Fruit fly (Drosophila melanogaster) whole organism, prepupa: ENCODE data around the gene Ctr1B.

Experiments used
- CG10669 ChIP-seq: fragments of 200-800 bp; sonication (Bioruptor generic); optimal IDR thresholded peaks from 3 replicates; lab custom pipeline; 2018; ENCODE audit warnings: missing biosample characterization, mild to moderate bottlenecking, missing genetic modification characterization, moderate library complexity
- CG11294 ChIP-seq: fragments of 200-800 bp; sonication (Bioruptor generic); IDR thresholded peaks from 2 replicates; pipeline ENCODE4 v1.3.6; 2022; ENCODE audit warnings: missing biosample characterization, missing genetic modification characterization
- CG11762 ChIP-seq: fragments of 200-800 bp; sonication (Bioruptor generic); optimal IDR thresholded peaks from 3 replicates; lab custom pipeline; 2016; ENCODE audit warnings: missing biosample characterization, missing genetic modification characterization; ENCODE audit not compliant: insufficient read depth
- CG3032 ChIP-seq: fragments of 200-800 bp; optimal IDR thresholded peaks from 2 replicates; lab custom pipeline; 2019; ENCODE audit warnings: missing biosample characterization, mild to moderate bottlenecking, missing genetic modification characterization, moderate library complexity
- CG32006 ChIP-seq: fragments of 200-800 bp; sonication (Bioruptor generic); optimal IDR thresholded peaks from 3 replicates; lab custom pipeline; 2017; ENCODE audit warnings: missing biosample characterization, mild to moderate bottlenecking, missing genetic modification characterization
- CG34406 ChIP-seq: fragments of 200-800 bp; sonication (Bioruptor generic); optimal IDR thresholded peaks from 3 replicates; lab custom pipeline; 2016; ENCODE audit warnings: missing biosample characterization, missing genetic modification characterization
- CG3919 ChIP-seq: fragments of 200-800 bp; sonication (Bioruptor generic); optimal IDR thresholded peaks from 3 replicates; lab custom pipeline; 2016; ENCODE audit warnings: missing biosample characterization, missing genetic modification characterization
- CG6163 ChIP-seq: fragments of 200-800 bp; sonication (Bioruptor generic); IDR thresholded peaks from 3 replicates; pipeline ENCODE4 v1.3.6; 2022; ENCODE audit warnings: missing biosample characterization, missing genetic modification characterization
- CG6276 ChIP-seq: fragments of 200-800 bp; sonication (Bioruptor generic); optimal IDR thresholded peaks from 2 replicates; lab custom pipeline; 2017; ENCODE audit warnings: missing biosample characterization, mild to moderate bottlenecking, missing genetic modification characterization
- CG6808 ChIP-seq: fragments of 200-800 bp; sonication (Bioruptor generic); optimal IDR thresholded peaks from 3 replicates; lab custom pipeline; 2017; ENCODE audit warnings: missing biosample characterization, missing genetic modification characterization, mild to moderate bottlenecking, moderate library complexity, missing genetic modification reagents
- CG6854 ChIP-seq: fragments of 200-800 bp; sonication (Bioruptor generic); optimal IDR thresholded peaks from 2 replicates; lab custom pipeline; 2017; ENCODE audit warnings: missing biosample characterization, mild to moderate bottlenecking, missing genetic modification characterization
- CG7368 ChIP-seq: fragments of 200-800 bp; sonication (Bioruptor generic); optimal IDR thresholded peaks from 3 replicates; lab custom pipeline; 2016; ENCODE audit warnings: missing biosample characterization, missing genetic modification characterization
- CG8119 ChIP-seq: fragments of 200-800 bp; sonication (Bioruptor generic); IDR thresholded peaks from 3 replicates; pipeline ENCODE4 v1.3.6; 2022; ENCODE audit warnings: missing biosample characterization, missing genetic modification characterization
- CG8632 ChIP-seq: fragments of 200-800 bp; sonication (Bioruptor generic); optimal IDR thresholded peaks from 3 replicates; lab custom pipeline; 2016; ENCODE audit warnings: missing biosample characterization, missing genetic modification characterization
- CG9139 ChIP-seq: fragments of 200-800 bp; sonication (Bioruptor generic); optimal IDR thresholded peaks from 3 replicates; lab custom pipeline; 2017; ENCODE audit warnings: missing biosample characterization, mild to moderate bottlenecking, missing genetic modification characterization
- Eip75B ChIP-seq: fragments of 200-800 bp; sonication (Bioruptor generic); optimal IDR thresholded peaks from 3 replicates; lab custom pipeline; 2016; ENCODE audit warnings: missing biosample characterization, missing genetic modification characterization
- Eip78C ChIP-seq: fragments of 200-800 bp; sonication (Bioruptor generic); peaks from one replicate; lab custom pipeline; 2016; ENCODE audit warnings: missing biosample characterization, missing genetic modification characterization
- Ets21C ChIP-seq: fragments of 200-800 bp; sonication (Bioruptor generic); optimal IDR thresholded peaks from 3 replicates; lab custom pipeline; 2016; ENCODE audit warnings: missing biosample characterization, missing genetic modification characterization
- Ets96B ChIP-seq: fragments of 200-800 bp; optimal IDR thresholded peaks from 2 replicates; lab custom pipeline; 2019; ENCODE audit warnings: missing biosample characterization, mild to moderate bottlenecking, missing genetic modification characterization, moderate library complexity
- Gug ChIP-seq: fragments of 200-800 bp; sonication (Bioruptor generic); IDR thresholded peaks from 2 replicates; pipeline ENCODE4 v1.3.6; 2022; ENCODE audit warnings: missing biosample characterization, missing genetic modification characterization
- Hr38 ChIP-seq: sonication (Bioruptor generic); optimal IDR thresholded peaks from 2 replicates; lab custom pipeline; 2016; ENCODE audit warnings: missing biosample characterization, missing genetic modification characterization
- Hr4 ChIP-seq: fragments of 200-800 bp; sonication (Bioruptor generic); optimal IDR thresholded peaks from 3 replicates; lab custom pipeline; 2016; ENCODE audit warnings: missing biosample characterization, missing genetic modification characterization
- Lpt ChIP-seq: fragments of 200-800 bp; sonication (Bioruptor generic); optimal IDR thresholded peaks from 3 replicates; lab custom pipeline; 2016; ENCODE audit warnings: missing biosample characterization, missing genetic modification characterization
- Met ChIP-seq: fragments of 200-800 bp; sonication (Bioruptor generic); optimal IDR thresholded peaks from 3 replicates; lab custom pipeline; 2016; ENCODE audit warnings: missing biosample characterization, missing genetic modification characterization
- Smox ChIP-seq: fragments of 200-800 bp; sonication (Bioruptor generic); optimal IDR thresholded peaks from 3 replicates; lab custom pipeline; 2016; ENCODE audit warnings: missing biosample characterization, missing genetic modification characterization
- Sox15 ChIP-seq: fragments of 200-800 bp; sonication (Bioruptor generic); optimal IDR thresholded peaks from 3 replicates; lab custom pipeline; 2016; ENCODE audit warnings: missing biosample characterization, missing genetic modification characterization
- achi ChIP-seq: fragments of 200-800 bp; sonication (Bioruptor generic); optimal IDR thresholded peaks from 3 replicates; lab custom pipeline; 2016; ENCODE audit warnings: missing biosample characterization, missing genetic modification characterization
- cyc ChIP-seq: fragments of 200-800 bp; sonication (Bioruptor generic); optimal IDR thresholded peaks from 3 replicates; lab custom pipeline; 2016; ENCODE audit warnings: missing biosample characterization, missing genetic modification characterization
- dac ChIP-seq: fragments of 200-800 bp; sonication (Bioruptor generic); optimal IDR thresholded peaks from 2 replicates; lab custom pipeline; 2017; ENCODE audit warnings: missing biosample characterization, mild to moderate bottlenecking, missing genetic modification characterization
- dsx ChIP-seq: fragments of 200-800 bp; optimal IDR thresholded peaks from 3 replicates; lab custom pipeline; 2019; ENCODE audit warnings: missing biosample characterization, mild to moderate bottlenecking, missing genetic modification characterization, moderate library complexity; ENCODE audit not compliant: poor library complexity, severe bottlenecking
- eg ChIP-seq: fragments of 200-800 bp; sonication (Bioruptor generic); IDR thresholded peaks from 3 replicates; pipeline ENCODE4 v1.3.6; 2022; ENCODE audit warnings: missing biosample characterization, missing genetic modification characterization
- fd59A ChIP-seq: fragments of 200-800 bp; sonication (Bioruptor generic); optimal IDR thresholded peaks from 2 replicates; lab custom pipeline; 2017; ENCODE audit warnings: missing biosample characterization, mild to moderate bottlenecking, missing genetic modification characterization, missing genetic modification reagents
- fkh ChIP-seq: fragments of 200-800 bp; sonication (Bioruptor generic); optimal IDR thresholded peaks from 3 replicates; lab custom pipeline; 2017; ENCODE audit warnings: missing biosample characterization, mild to moderate bottlenecking, missing genetic modification characterization, moderate library complexity
- lz ChIP-seq: fragments of 200-800 bp; sonication (Bioruptor generic); optimal IDR thresholded peaks from 3 replicates; lab custom pipeline; 2016; ENCODE audit warnings: missing biosample characterization, missing genetic modification characterization
- net ChIP-seq: fragments of 200-800 bp; sonication (Bioruptor generic); optimal IDR thresholded peaks from 3 replicates; lab custom pipeline; 2016; ENCODE audit warnings: missing biosample characterization, missing genetic modification characterization
- pdm3 ChIP-seq: fragments of 200-800 bp; sonication (Bioruptor generic); optimal IDR thresholded peaks from 3 replicates; lab custom pipeline; 2016; ENCODE audit warnings: missing biosample characterization, missing genetic modification characterization
- salr ChIP-seq, 2 experiments: fragments of 200-800 bp; sonication (Bioruptor generic); optimal IDR thresholded peaks; 3 replicates each; lab custom pipeline; 2016 to 2018; ENCODE audit warnings: missing biosample characterization in 2 of 2, missing genetic modification characterization in 2 of 2, mild to moderate bottlenecking in 1 of 2
- spab ChIP-seq: fragments of 200-800 bp; sonication (Bioruptor generic); optimal IDR thresholded peaks from 2 replicates; lab custom pipeline; 2017; ENCODE audit warnings: missing biosample characterization, mild to moderate bottlenecking, missing genetic modification characterization, missing genetic modification reagents
- ss ChIP-seq, 2 experiments: fragments of 200-800 bp; sonication (Bioruptor generic); optimal IDR thresholded peaks; 2 replicates in 1 of 2; 3 replicates in 1 of 2; lab custom pipeline; 2017 to 2018; ENCODE audit warnings: mild to moderate bottlenecking in 2 of 2, missing biosample characterization in 2 of 2, missing genetic modification characterization in 2 of 2, moderate library complexity in 1 of 2
- svp ChIP-seq: fragments of 200-800 bp; sonication (Bioruptor generic); peaks from one replicate; lab custom pipeline; 2016; ENCODE audit warnings: missing biosample characterization, missing genetic modification characterization
- topi ChIP-seq: fragments of 200-800 bp; sonication (Bioruptor generic); optimal IDR thresholded peaks from 3 replicates; lab custom pipeline; 2016; ENCODE audit warnings: missing biosample characterization, missing genetic modification characterization
- vri ChIP-seq: fragments of 200-800 bp; sonication (Bioruptor generic); optimal IDR thresholded peaks from 3 replicates; lab custom pipeline; 2016; ENCODE audit warnings: missing biosample characterization, mild to moderate bottlenecking, missing genetic modification characterization

The Ctr1B gene

dm6 chr3R:8326884-8327283 lies 9.5 kb downstream of the Ctr1B start:
- TF ChIP-seq fkh = peak; percentile 33
- no peak for TF ChIP-seq CG6276 (GFP tag; lab: Kevin White, UChicago)

dm6 chr3R:8327967-8328789 lies 10.8 kb downstream of the Ctr1B start:
- TF ChIP-seq Smox (GFP tag; lab: Kevin White, UChicago) (no peak), dsx (peak; percentile 93), svp (peak; percentile 62)

- TF ChIP-seq dsx (peak; percentile 54), eg (GFP tag; lab: Robert Waterston, UW) (no peak), svp (peak; percentile 99)
- TF ChIP-seq, all 60 proteins: peak for 2
Observed at dm6 chr3R:8329628-8330027, 12.2 kb downstream of the Ctr1B start.

dm6 chr3R:8333768-8334470 lies 16.5 kb downstream of the Ctr1B start, which contains the start of gene Poxm:
Gene Poxm, minus strand, starts transcription at chr3R:8333792.
- TF ChIP-seq pdm3 (GFP tag; lab: Kevin White, UChicago) (peak; percentile 96), CG7368 (peak; percentile 93), dsx (peak; percentile 95), achi (GFP tag; lab: Kevin White, UChicago) (peak; percentile 96), CG6163 (GFP tag; lab: Robert Waterston, UW) (peak; percentile 88), CG6854 (GFP tag; lab: Kevin White, UChicago) (peak; percentile 85), CG3919 (peak; percentile 98), svp (peak; percentile 96), Hr4 (GFP tag; lab: Kevin White, UChicago) (peak; percentile 97), Gug (peak; percentile 92), Ets96B (tag; lab: Kevin White, UChicago) (peak; percentile 96), dac (GFP tag; lab: Kevin White, UChicago) (peak; percentile 95), Met (GFP tag; lab: Kevin White, UChicago) (peak; percentile 91), CG6808 (peak; percentile 97), CG8119 (GFP tag; lab: Robert Waterston, UW) (peak; percentile 97), cyc (GFP tag; lab: Kevin White, UChicago) (peak; percentile 93), CG11762 (GFP tag; lab: Kevin White, UChicago) (peak; percentile 94), Hr38 (GFP tag; lab: Kevin White, UChicago) (no peak), salr (GFP tag; optimal IDR thresholded peaks at IDR 0.05; lab: Kevin White, UChicago) (peak; percentile 72 to 98), Sox15 (GFP tag; lab: Kevin White, UChicago) (peak; percentile 95), CG32006 (GFP tag; lab: Kevin White, UChicago) (peak; percentile 99), fd59A (peak; percentile 96), fkh (peak; percentile 78), ss (GFP tag; optimal IDR thresholded peaks at IDR 0.05; lab: Kevin White, UChicago) (peak; percentile 93 to 97), CG6276 (GFP tag; lab: Kevin White, UChicago) (peak; percentile 97), vri (GFP tag; lab: Kevin White, UChicago) (peak; percentile 64), CG11294 (GFP tag; lab: Robert Waterston, UW) (peak; percentile 87), CG10669 (GFP tag; lab: Kevin White, UChicago) (peak; percentile 95), topi (GFP tag; lab: Kevin White, UChicago) (peak; percentile 94), CG8632 (GFP tag; lab: Kevin White, UChicago) (peak; percentile 94), lz (GFP tag; lab: Kevin White, UChicago) (peak; percentile 95), CG34406 (GFP tag; lab: Kevin White, UChicago) (peak; percentile 93), Lpt (GFP tag; lab: Kevin White, UChicago) (peak; percentile 96), CG9139 (GFP tag; lab: Kevin White, UChicago) (peak; percentile 89), Ets21C (GFP tag; lab: Kevin White, UChicago) (peak; percentile 82), net (peak; percentile 95), Eip75B (peak; percentile 90), Eip78C (peak; percentile 99), spab (GFP tag; lab: Kevin White, UChicago) (peak; percentile 95), CG3032 (tag; lab: Kevin White, UChicago) (peak; percentile 98), Smox (GFP tag; lab: Kevin White, UChicago) (peak; percentile 90)
